Worm (Caenorhabditis elegans) whole organism, L1 larva: ENCODE measurements around the gene frpr-14.

Experiments used
- C16A3.4 ChIP-seq: fragments of 150-350 bp; optimal IDR thresholded peaks from 2 replicates; lab custom pipeline; 2014; ENCODE audit warnings: missing biosample characterization, missing genetic modification characterization
- aha-1 ChIP-seq: fragments of 150-350 bp; optimal IDR thresholded peaks from 2 replicates; lab custom pipeline; 2014; ENCODE audit warnings: missing biosample characterization, missing genetic modification characterization
- alr-1 ChIP-seq: fragments of 200-800 bp; sonication (Bioruptor generic); optimal IDR thresholded peaks from 2 replicates; lab custom pipeline; 2018; ENCODE audit warnings: borderline replicate concordance, mild to moderate bottlenecking, missing genetic modification characterization, missing compliant biosample characterization
- aly-2 ChIP-seq: fragments of 150-350 bp; optimal IDR thresholded peaks from 2 replicates; lab custom pipeline; 2014; ENCODE audit warnings: missing biosample characterization, missing genetic modification characterization
- ama-1 ChIP-seq: fragments of 150-350 bp; optimal IDR thresholded peaks from 2 replicates; lab custom pipeline; 2014
- blmp-1 ChIP-seq: fragments of 150-350 bp; optimal IDR thresholded peaks from 2 replicates; lab custom pipeline; 2014; ENCODE audit warnings: missing biosample characterization, missing genetic modification characterization
- ceh-8 ChIP-seq: fragments of 200-800 bp; sonication (Bioruptor generic); optimal IDR thresholded peaks from 2 replicates; lab custom pipeline; 2018; ENCODE audit warnings: mild to moderate bottlenecking, missing genetic modification characterization, moderate library complexity, missing compliant biosample characterization
- ces-1 ChIP-seq: fragments of 150-350 bp; optimal IDR thresholded peaks from 2 replicates; lab custom pipeline; 2014; ENCODE audit warnings: missing biosample characterization, missing genetic modification reagents, missing genetic modification characterization
- egl-13 ChIP-seq: sonication (generic microtip); optimal IDR thresholded peaks from 2 replicates; lab custom pipeline; 2016; ENCODE audit warnings: missing genotype, missing genetic modification reagents, missing genetic modification characterization, missing compliant biosample characterization
- egl-27 ChIP-seq, 2 experiments: fragments of 150-350 bp in 1 of 2; sonication (generic microtip); optimal IDR thresholded peaks; 3 replicates each; lab custom pipeline; 2017 to 2018; ENCODE audit warnings: missing biosample characterization in 2 of 2, missing genetic modification characterization in 2 of 2, missing genetic modification reagents in 2 of 2
- elt-3 ChIP-seq, 6 experiments: fragments of 150-350 bp in 1 of 6; sonication (generic microtip); optimal IDR thresholded peaks; 2 replicates each; lab custom pipeline; 2017 to 2018; ENCODE audit warnings: missing biosample characterization in 6 of 6, missing genetic modification characterization in 6 of 6, inconsistent platforms in 1 of 6
- grh-1 ChIP-seq: fragments of 200-800 bp; sonication (Bioruptor generic); IDR thresholded peaks from 2 replicates; pipeline ENCODE4 v1.3.6; 2022; ENCODE audit warnings: missing genetic modification reagents, missing genetic modification characterization, missing compliant biosample characterization
- hlh-4 ChIP-seq: sonication (generic microtip); optimal IDR thresholded peaks from 2 replicates; lab custom pipeline; 2016; ENCODE audit warnings: mild to moderate bottlenecking, missing genetic modification characterization, missing compliant biosample characterization
- hpl-2 ChIP-seq: fragments of 150-350 bp; optimal IDR thresholded peaks from 2 replicates; lab custom pipeline; 2014; ENCODE audit warnings: missing biosample characterization, missing genetic modification reagents, missing genetic modification characterization
- irx-1 ChIP-seq: sonication (generic microtip); optimal IDR thresholded peaks from 2 replicates; lab custom pipeline; 2016; ENCODE audit warnings: missing genetic modification characterization, missing compliant biosample characterization
- jun-1 ChIP-seq: fragments of 150-350 bp; optimal IDR thresholded peaks from 2 replicates; lab custom pipeline; 2014; ENCODE audit warnings: missing biosample characterization, missing genetic modification reagents, missing genetic modification characterization
- lin-13 ChIP-seq: fragments of 150-350 bp; optimal IDR thresholded peaks from 2 replicates; lab custom pipeline; 2014; ENCODE audit warnings: missing biosample characterization, missing genetic modification reagents, missing genetic modification characterization
- lin-15B ChIP-seq: fragments of 150-350 bp; sonication (generic microtip); optimal IDR thresholded peaks from 3 replicates; lab custom pipeline; 2014; ENCODE audit warnings: missing biosample characterization, missing genetic modification characterization
- lin-35 ChIP-seq, 2 experiments: fragments of 150-350 bp; optimal IDR thresholded peaks; 2 replicates each; lab custom pipeline; 2014; ENCODE audit warnings: missing biosample characterization in 2 of 2, missing genetic modification characterization in 2 of 2, missing genetic modification reagents in 2 of 2
- lsy-2 ChIP-seq, 2 experiments: fragments of 150-350 bp; optimal IDR thresholded peaks; 2 replicates each; lab custom pipeline; 2014; ENCODE audit warnings: missing biosample characterization in 2 of 2, missing genetic modification characterization in 2 of 2
- mdl-1 ChIP-seq, 2 experiments: fragments of 150-350 bp; optimal IDR thresholded peaks; 2 replicates each; lab custom pipeline; 2014 to 2017; ENCODE audit warnings: missing biosample characterization in 2 of 2, missing genetic modification characterization in 2 of 2, inconsistent platforms in 1 of 2
- mef-2 ChIP-seq: fragments of 150-350 bp; optimal IDR thresholded peaks from 2 replicates; lab custom pipeline; 2014; ENCODE audit warnings: missing biosample characterization, missing genetic modification characterization
- mep-1 ChIP-seq: fragments of 150-350 bp; optimal IDR thresholded peaks from 2 replicates; lab custom pipeline; 2014; ENCODE audit warnings: missing biosample characterization, missing genetic modification characterization
- nhr-47 ChIP-seq: sonication (generic microtip); optimal IDR thresholded peaks from 2 replicates; lab custom pipeline; 2016; ENCODE audit warnings: mild to moderate bottlenecking, missing genetic modification characterization, moderate library complexity, missing compliant biosample characterization
- nhr-76 ChIP-seq: sonication (generic microtip); optimal IDR thresholded peaks from 2 replicates; lab custom pipeline; 2017; ENCODE audit warnings: missing biosample characterization, missing genetic modification characterization
- nhr-77 ChIP-seq: fragments of 150-350 bp; optimal IDR thresholded peaks from 2 replicates; lab custom pipeline; 2014; ENCODE audit warnings: missing biosample characterization, missing genetic modification characterization
- nhr-84 ChIP-seq: sonication (generic microtip); optimal IDR thresholded peaks from 2 replicates; lab custom pipeline; 2017; ENCODE audit warnings: missing biosample characterization, missing genetic modification characterization
- pag-3 ChIP-seq: sonication (generic microtip); optimal IDR thresholded peaks from 2 replicates; lab custom pipeline; 2017; ENCODE audit warnings: missing genetic modification characterization, mild to moderate bottlenecking, missing compliant biosample characterization, antibody characterized with exemption, borderline replicate concordance; ENCODE audit not compliant: insufficient read depth
- pax-3 ChIP-seq: fragments of 200-800 bp; sonication (Bioruptor generic); optimal IDR thresholded peaks from 2 replicates; lab custom pipeline; 2018; ENCODE audit warnings: mild to moderate bottlenecking, missing genetic modification characterization, moderate library complexity, missing compliant biosample characterization
- skn-1 ChIP-seq: fragments of 150-350 bp; optimal IDR thresholded peaks from 2 replicates; lab custom pipeline; 2014; ENCODE audit warnings: missing biosample characterization, missing genetic modification characterization
- snpc-4 ChIP-seq: fragments of 150-350 bp; optimal IDR thresholded peaks from 2 replicates; lab custom pipeline; 2014; ENCODE audit warnings: missing biosample characterization, missing genetic modification characterization
- snu-23 ChIP-seq: sonication (generic microtip); optimal IDR thresholded peaks from 2 replicates; lab custom pipeline; 2016; ENCODE audit warnings: missing genetic modification characterization, missing compliant biosample characterization
- sptf-1 ChIP-seq: fragments of 150-350 bp; optimal IDR thresholded peaks from 2 replicates; lab custom pipeline; 2014; ENCODE audit warnings: missing biosample characterization, missing genetic modification characterization
- sup-37 ChIP-seq: fragments of 200-800 bp; sonication (Bioruptor generic); optimal IDR thresholded peaks from 2 replicates; lab custom pipeline; 2018; ENCODE audit warnings: mild to moderate bottlenecking, missing genetic modification characterization, missing compliant biosample characterization
- unc-130 ChIP-seq: fragments of 150-350 bp; optimal IDR thresholded peaks from 2 replicates; lab custom pipeline; 2017; ENCODE audit warnings: missing biosample characterization, missing genetic modification characterization, inconsistent platforms
- unc-62 ChIP-seq: fragments of 150-350 bp; optimal IDR thresholded peaks from 2 replicates; lab custom pipeline; 2014; ENCODE audit warnings: missing biosample characterization, missing genetic modification reagents, missing genetic modification characterization
- unc-86 ChIP-seq: sonication (generic microtip); optimal IDR thresholded peaks from 2 replicates; lab custom pipeline; 2016; ENCODE audit warnings: missing genetic modification characterization, missing compliant biosample characterization
- unc-98 ChIP-seq: fragments of 200-800 bp; sonication (Bioruptor generic); IDR thresholded peaks from 2 replicates; pipeline ENCODE4 v1.3.6; 2022; ENCODE audit warnings: missing genetic modification characterization, missing compliant biosample characterization
- vab-15 ChIP-seq: sonication (generic microtip); optimal IDR thresholded peaks from 2 replicates; lab custom pipeline; 2017; ENCODE audit warnings: missing genotype, mild to moderate bottlenecking, missing genetic modification characterization, missing compliant biosample characterization
- zag-1 ChIP-seq: fragments of 150-350 bp; optimal IDR thresholded peaks from 2 replicates; lab custom pipeline; 2014; ENCODE audit warnings: missing biosample characterization, missing genetic modification characterization
- zip-4 ChIP-seq: fragments of 200-800 bp; sonication (Bioruptor generic); optimal IDR thresholded peaks from 2 replicates; lab custom pipeline; 2018; ENCODE audit warnings: mild to moderate bottlenecking, missing genetic modification characterization, moderate library complexity, missing compliant biosample characterization
- ztf-11 ChIP-seq, 2 experiments: sonication (generic microtip); optimal IDR thresholded peaks; 2 replicates each; lab custom pipeline; 2016 to 2017; ENCODE audit warnings: missing genetic modification characterization in 2 of 2, missing biosample characterization in 1 of 2, missing compliant biosample characterization in 1 of 2

The frpr-14 gene

DNA sequence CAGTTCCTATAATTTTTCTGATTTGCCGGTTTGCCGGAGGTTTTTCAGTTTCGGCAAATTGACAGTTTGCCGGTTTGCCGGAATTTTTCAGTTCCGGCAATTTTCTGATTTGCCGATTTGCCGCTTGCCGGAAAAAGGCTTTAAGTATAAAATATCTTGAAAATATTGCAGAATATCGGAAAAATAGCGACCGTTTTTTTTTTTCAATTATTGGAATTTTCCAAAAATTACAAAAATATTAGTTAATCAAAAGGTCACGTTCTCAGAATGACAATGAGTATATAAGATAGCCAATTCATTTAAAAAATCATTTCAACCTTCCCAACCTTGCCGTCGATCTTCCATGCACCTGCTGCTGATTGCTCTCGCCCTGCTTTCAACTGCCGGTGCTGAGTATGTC, 31.6 kb downstream of the frpr-14 start, which contains the start of gene T02H6.7:
T02H6.7 (plus strand) TSS at position 301 of the 400 bp plus-strand sequence.
- TF ChIP-seq unc-98 (GFP tag; lab: Robert Waterston, UW) (no peak), zag-1 (tag; lab: Kevin White, UChicago) (no peak), alr-1 (tag; lab: Kevin White, UChicago) (no peak), unc-86 (tag; lab: Kevin White, UChicago) (no peak), hlh-4 (tag; lab: Kevin White, UChicago) (no peak), mep-1 (tag; lab: Kevin White, UChicago) (no peak), pax-3 (tag; lab: Kevin White, UChicago) (no peak), ceh-8 (GFP tag; lab: Kevin White, UChicago) (no peak), lsy-2 (tag; optimal IDR thresholded peaks at IDR 0.05; lab: Kevin White, UChicago) (no peak), egl-27 (tag; optimal IDR thresholded peaks at IDR 0.05; lab: Kevin White, UChicago) (no peak), grh-1 (GFP tag; lab: Robert Waterston, UW) (no peak), egl-13 (no peak), zip-4 (GFP tag; lab: Kevin White, UChicago) (no peak), nhr-77 (tag; lab: Kevin White, UChicago) (no peak), lin-13 (GFP tag; lab: Kevin White, UChicago) (no peak)
- TF ChIP-seq, all 84 proteins: peak for 0

DNA sequence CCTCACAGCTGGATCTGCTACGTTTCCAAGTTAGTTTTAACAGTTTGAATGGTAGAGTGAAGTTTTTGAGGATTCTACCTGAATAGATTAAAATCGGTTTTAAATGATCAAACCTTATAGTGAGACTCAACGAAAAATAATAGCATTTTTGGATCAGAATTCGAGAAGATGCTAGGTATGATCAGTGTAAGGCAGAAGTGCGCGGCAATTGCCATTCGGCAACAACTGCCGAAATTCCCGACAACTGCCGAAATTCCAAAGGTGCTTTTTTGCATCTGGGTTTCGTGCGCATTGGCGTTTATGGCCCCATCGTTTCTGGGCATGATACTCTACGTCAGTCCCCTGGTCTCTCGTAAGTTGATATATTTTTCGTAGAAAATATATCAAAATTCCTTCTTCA, 32.7 kb downstream of the frpr-14 start, which contains the start of gene T02H6.6:
T02H6.6 (plus strand) TSS at position 301 of the 400 bp plus-strand sequence.
- TF ChIP-seq mdl-1 (tag; optimal IDR thresholded peaks at IDR 0.05; lab: Kevin White, UChicago) (no peak), lsy-2 (tag; optimal IDR thresholded peaks at IDR 0.05; lab: Kevin White, UChicago) (no peak), unc-62 (GFP tag; lab: Kevin White, UChicago) (no peak), ces-1 (GFP tag; lab: Kevin White, UChicago) (no peak), skn-1 (tag; lab: Kevin White, UChicago) (no peak), aly-2 (tag; lab: Kevin White, UChicago) (no peak), irx-1 (no peak), ama-1 (lab: Kevin White, UChicago) (no peak), sup-37 (GFP tag; lab: Kevin White, UChicago) (no peak), mef-2 (tag; lab: Kevin White, UChicago) (no peak), ztf-11 (tag; optimal IDR thresholded peaks at IDR 0.05; lab: Kevin White, UChicago) (no peak), vab-15 (tag; lab: Kevin White, UChicago) (no peak), nhr-47 (tag; lab: Kevin White, UChicago) (no peak), elt-3 (tag; optimal IDR thresholded peaks at IDR 0.05; lab: Kevin White, UChicago) (no peak)

- TF ChIP-seq lin-15B (no peak), nhr-76 (tag; lab: Kevin White, UChicago) (no peak), egl-27 (tag; optimal IDR thresholded peaks at IDR 0.05; lab: Kevin White, UChicago) (no peak), C16A3.4 (tag; lab: Kevin White, UChicago) (no peak), unc-62 (GFP tag; lab: Kevin White, UChicago) (no peak), jun-1 (no peak), lin-35 (GFP tag; optimal IDR thresholded peaks at IDR 0.05; lab: Kevin White, UChicago) (no peak), blmp-1 (tag; lab: Kevin White, UChicago) (no peak), aha-1 (tag; lab: Kevin White, UChicago) (no peak), snpc-4 (tag; lab: Kevin White, UChicago) (no peak), irx-1 (no peak), nhr-84 (tag; lab: Kevin White, UChicago) (no peak), hpl-2 (GFP tag; lab: Kevin White, UChicago) (no peak), snu-23 (GFP tag; lab: Kevin White, UChicago) (no peak), pag-3 (tag; lab: Kevin White, UChicago) (no peak), sptf-1 (no peak), unc-130 (tag; lab: Kevin White, UChicago) (no peak), lin-13 (GFP tag; lab: Kevin White, UChicago) (no peak)
- TF ChIP-seq, all 84 proteins: peak for 0
Observed at ce11 chrII:684811-685210, 34.1 kb downstream of the frpr-14 start, which contains the start of gene T02H6.5. T02H6.5 (plus strand) TSS chrII:685111.
